Fruit fly (Drosophila melanogaster): Measurements from ENCODE around the gene Ser.

dm6 chr3R:27128723-27129122, 65.3 kb downstream of the Ser start:
- no peak for TF ChIP-seq EcR (GFP tag; optimal IDR thresholded peaks at IDR 0.05)
- no peak for TF ChIP-seq Ets98B (GFP tag; IDR thresholded peaks at IDR 0.05)
- TF ChIP-seq CG17806 (tag; optimal IDR thresholded peaks at IDR 0.05), result no peak
- no peak for TF ChIP-seq CG10348 (GFP tag; IDR thresholded peaks at IDR 0.05)
- no peak for TF ChIP-seq CG4496 (GFP tag; IDR thresholded peaks at IDR 0.05)
- TF ChIP-seq CG13204 (GFP tag; optimal IDR thresholded peaks at IDR 0.05), result no peak
- TF ChIP-seq CG15710 (tag; optimal IDR thresholded peaks at IDR 0.05), result no peak
- TF ChIP-seq gl (tag; optimal IDR thresholded peaks at IDR 0.05), result no peak
